Fruit fly (Drosophila melanogaster): ENCODE measurements around the gene Cpr100A.

DNA sequence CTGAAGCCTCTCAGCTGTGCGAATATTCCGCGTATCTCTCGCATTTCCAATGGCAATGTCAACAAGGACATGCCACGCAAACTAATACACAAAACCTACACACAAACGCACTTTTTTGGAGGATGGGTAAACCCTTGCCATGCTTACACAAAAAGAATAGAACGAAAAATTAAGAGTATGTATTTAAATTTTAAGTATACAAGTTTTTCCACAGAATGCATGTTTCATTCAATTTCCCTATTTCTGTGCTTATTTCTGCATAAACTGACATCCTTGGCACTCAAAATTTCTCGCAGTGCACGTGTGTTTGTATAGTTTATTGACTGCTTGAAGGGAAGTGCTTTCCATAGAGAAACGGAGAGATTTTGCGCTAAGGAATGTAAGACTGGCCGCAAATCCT, 42.5 kb downstream of the Cpr100A start:
- TF ChIP-seq pan (optimal IDR thresholded peaks at IDR 0.05) (no peak), Dll (optimal IDR thresholded peaks at IDR 0.05) (no peak), usp (GFP tag; optimal IDR thresholded peaks at IDR 0.05) (no peak), psq (optimal IDR thresholded peaks at IDR 0.05) (no peak), EcR (GFP tag; optimal IDR thresholded peaks at IDR 0.05) (no peak)

Measured in whole organism.